Fruit fly (Drosophila melanogaster) whole organism, embryonic: ENCODE results near the gene CG42819.
A peak's percentile ranks its signal among the peaks of the same experiment; 100 is the strongest.

Source experiments
- ATbp ChIP-seq: fragments of 200-800 bp; sonication (Bioruptor generic); optimal IDR thresholded peaks from 2 replicates; lab custom pipeline; 2017; ENCODE audit warnings: missing biosample characterization, mild to moderate bottlenecking, missing genetic modification characterization, missing genetic modification reagents
- CG10366 ChIP-seq: fragments of 200-800 bp; sonication (Bioruptor generic); IDR thresholded peaks from 2 replicates; pipeline ENCODE4 v1.3.6; 2022; ENCODE audit warnings: missing biosample characterization, missing genetic modification characterization
- CG10462 ChIP-seq: fragments of 200-800 bp; sonication (Bioruptor generic); optimal IDR thresholded peaks from 2 replicates; lab custom pipeline; 2016; ENCODE audit warnings: missing biosample characterization, missing genetic modification characterization
- CG10979 ChIP-seq: fragments of 200-800 bp; sonication (Bioruptor generic); optimal IDR thresholded peaks from 2 replicates; lab custom pipeline; 2018; ENCODE audit warnings: missing biosample characterization, mild to moderate bottlenecking, missing genetic modification characterization, moderate library complexity
- CG11398 ChIP-seq: fragments of 200-800 bp; sonication (Bioruptor generic); optimal IDR thresholded peaks from 2 replicates; lab custom pipeline; 2016; ENCODE audit warnings: missing biosample characterization, missing genetic modification characterization
- CG11723 ChIP-seq: fragments of 200-800 bp; sonication (Bioruptor generic); optimal IDR thresholded peaks from 2 replicates; lab custom pipeline; 2017; ENCODE audit warnings: missing biosample characterization, mild to moderate bottlenecking, missing genetic modification characterization
- CG1233 ChIP-seq: fragments of 200-800 bp; sonication (Bioruptor generic); optimal IDR thresholded peaks from 4 replicates; lab custom pipeline; 2018; ENCODE audit warnings: missing biosample characterization, mild to moderate bottlenecking, missing genetic modification characterization
- CG12659 ChIP-seq: fragments of 200-800 bp; sonication (Bioruptor generic); optimal IDR thresholded peaks from 3 replicates; lab custom pipeline; 2017; ENCODE audit warnings: mild to moderate bottlenecking, missing biosample characterization, missing genetic modification reagents, missing genetic modification characterization
- CG12744 ChIP-seq: fragments of 200-800 bp; sonication (Bioruptor generic); optimal IDR thresholded peaks from 2 replicates; lab custom pipeline; 2016; ENCODE audit warnings: missing biosample characterization, missing genetic modification characterization
- CG12769 ChIP-seq: fragments of 200-800 bp; sonication (Bioruptor generic); optimal IDR thresholded peaks from 2 replicates; lab custom pipeline; 2019; ENCODE audit warnings: missing biosample characterization, mild to moderate bottlenecking, missing genetic modification characterization, moderate library complexity
- CG12942 ChIP-seq: fragments of 200-800 bp; sonication (Bioruptor generic); optimal IDR thresholded peaks from 3 replicates; lab custom pipeline; 2016; ENCODE audit warnings: missing biosample characterization, missing genetic modification characterization
- CG13296 ChIP-seq: fragments of 200-800 bp; sonication (Bioruptor generic); optimal IDR thresholded peaks from 3 replicates; lab custom pipeline; 2018; ENCODE audit warnings: missing biosample characterization, mild to moderate bottlenecking, missing genetic modification characterization
- CG15514 ChIP-seq: fragments of 200-800 bp; sonication (Bioruptor generic); optimal IDR thresholded peaks from 3 replicates; lab custom pipeline; 2017; ENCODE audit warnings: missing biosample characterization, missing genetic modification characterization, mild to moderate bottlenecking, moderate library complexity, missing genetic modification reagents
- CG1603 ChIP-seq: fragments of 200-800 bp; sonication (Bioruptor generic); optimal IDR thresholded peaks from 2 replicates; lab custom pipeline; 2019; ENCODE audit warnings: missing biosample characterization, mild to moderate bottlenecking, missing genetic modification characterization, moderate library complexity
- CG16863 ChIP-seq: fragments of 200-800 bp; sonication (Bioruptor generic); optimal IDR thresholded peaks from 3 replicates; lab custom pipeline; 2016; ENCODE audit warnings: missing biosample characterization, missing genetic modification characterization
- CG17328 ChIP-seq: fragments of 200-800 bp; sonication (Bioruptor generic); IDR thresholded peaks from 2 replicates; pipeline ENCODE4 v1.3.6; 2022; ENCODE audit warnings: missing biosample characterization, missing genetic modification characterization
- CG17359 ChIP-seq: fragments of 200-800 bp; sonication (Bioruptor generic); optimal IDR thresholded peaks from 3 replicates; lab custom pipeline; 2018; ENCODE audit warnings: missing biosample characterization, mild to moderate bottlenecking, missing genetic modification characterization, moderate library complexity
- CG18599 ChIP-seq: fragments of 200-800 bp; sonication (Bioruptor generic); optimal IDR thresholded peaks from 3 replicates; lab custom pipeline; 2017; ENCODE audit warnings: missing biosample characterization, missing genetic modification characterization, mild to moderate bottlenecking, moderate library complexity, missing genetic modification reagents
- CG31224 ChIP-seq: fragments of 200-800 bp; sonication (Bioruptor generic); IDR thresholded peaks from 2 replicates; pipeline ENCODE4 v1.3.6; 2022; ENCODE audit warnings: missing biosample characterization, missing genetic modification characterization
- CG31388 ChIP-seq: fragments of 200-800 bp; sonication (Bioruptor generic); optimal IDR thresholded peaks from 2 replicates; lab custom pipeline; 2016; ENCODE audit warnings: missing biosample characterization, missing genetic modification characterization
- CG3407 ChIP-seq: fragments of 200-800 bp; sonication (Bioruptor generic); optimal IDR thresholded peaks from 2 replicates; lab custom pipeline; 2018; ENCODE audit warnings: missing biosample characterization, mild to moderate bottlenecking, missing genetic modification characterization
- CG43689 ChIP-seq: fragments of 200-800 bp; sonication (Bioruptor generic); IDR thresholded peaks from 2 replicates; pipeline ENCODE4 v1.3.6; 2022; ENCODE audit warnings: missing biosample characterization, missing genetic modification characterization
- CG4404 ChIP-seq: fragments of 200-800 bp; sonication (Bioruptor generic); IDR thresholded peaks from 2 replicates; pipeline ENCODE4 v1.3.6; 2022; ENCODE audit warnings: missing biosample characterization, missing genetic modification characterization
- CG4730 ChIP-seq: fragments of 200-800 bp; sonication (Bioruptor generic); IDR thresholded peaks from 2 replicates; pipeline ENCODE4 v1.3.6; 2022; ENCODE audit warnings: missing biosample characterization, missing genetic modification characterization
- CG6689 ChIP-seq: fragments of 200-800 bp; sonication (Bioruptor generic); IDR thresholded peaks from 2 replicates; pipeline ENCODE4 v1.3.6; 2022; ENCODE audit warnings: missing biosample characterization, missing genetic modification characterization
- CG8281 ChIP-seq: fragments of 200-800 bp; sonication (Bioruptor generic); optimal IDR thresholded peaks from 2 replicates; lab custom pipeline; 2018; ENCODE audit warnings: missing biosample characterization, mild to moderate bottlenecking, missing genetic modification characterization, moderate library complexity
- CG9797 ChIP-seq: fragments of 200-800 bp; sonication (Bioruptor generic); optimal IDR thresholded peaks from 3 replicates; lab custom pipeline; 2018; ENCODE audit warnings: missing biosample characterization, mild to moderate bottlenecking, missing genetic modification characterization
- D ChIP-seq, 2 experiments: fragments of 200-800 bp in 1 of 2; fragments of >200 bp in 1 of 2; sonication (Bioruptor generic) in 1 of 2; optimal IDR thresholded peaks; 2 replicates in 1 of 2; 3 replicates in 1 of 2; lab custom pipeline; 2017; ENCODE audit warnings: mild to moderate bottlenecking in 1 of 2, missing biosample characterization in 1 of 2, missing genetic modification characterization in 1 of 2, missing genetic modification reagents in 1 of 2
- Gug ChIP-seq: fragments of 200-800 bp; sonication (Bioruptor generic); IDR thresholded peaks from 4 replicates; pipeline ENCODE4 v1.3.6; 2022; ENCODE audit warnings: missing biosample characterization, missing genetic modification characterization
- Hr3 ChIP-seq: fragments of 200-800 bp; sonication (Bioruptor generic); optimal IDR thresholded peaks from 3 replicates; lab custom pipeline; 2016; ENCODE audit warnings: missing biosample characterization, missing genetic modification characterization
- PHDP ChIP-seq: fragments of 200-800 bp; sonication (Bioruptor generic); optimal IDR thresholded peaks from 3 replicates; lab custom pipeline; 2018; ENCODE audit warnings: missing biosample characterization, mild to moderate bottlenecking, missing genetic modification characterization, moderate library complexity
- Sry-δ ChIP-seq: fragments of 200-800 bp; sonication (Bioruptor generic); optimal IDR thresholded peaks from 2 replicates; lab custom pipeline; 2016; ENCODE audit warnings: missing biosample characterization, missing genetic modification characterization
- Stat92E ChIP-seq, 3 experiments: fragments of >200 bp in 2 of 3; fragments of 200-800 bp in 1 of 3; sonication (Bioruptor generic) in 1 of 3; optimal IDR thresholded peaks; 2 replicates each; lab custom pipeline; 2017 to 2019; ENCODE audit warnings: missing biosample characterization in 3 of 3, missing genetic modification characterization in 3 of 3, mild to moderate bottlenecking in 1 of 3, moderate library complexity in 1 of 3
- al ChIP-seq: fragments of 200-800 bp; sonication (Bioruptor generic); IDR thresholded peaks from 2 replicates; pipeline ENCODE4 v1.3.6; 2022; ENCODE audit warnings: missing biosample characterization, missing genetic modification characterization
- btn ChIP-seq: fragments of 200-800 bp; sonication (Bioruptor generic); optimal IDR thresholded peaks from 2 replicates; lab custom pipeline; 2016; ENCODE audit warnings: missing biosample characterization, missing genetic modification characterization
- cato ChIP-seq: fragments of 200-800 bp; sonication (Bioruptor generic); optimal IDR thresholded peaks from 2 replicates; lab custom pipeline; 2016; ENCODE audit warnings: missing biosample characterization, missing genetic modification characterization, borderline replicate concordance
- dm ChIP-seq: fragments of 200-800 bp; sonication (Bioruptor generic); optimal IDR thresholded peaks from 3 replicates; lab custom pipeline; 2016; ENCODE audit warnings: missing biosample characterization, missing genetic modification characterization
- dmrt99B ChIP-seq: fragments of 200-800 bp; sonication (Bioruptor generic); optimal IDR thresholded peaks from 2 replicates; lab custom pipeline; 2018; ENCODE audit warnings: missing biosample characterization, mild to moderate bottlenecking, missing genetic modification characterization, moderate library complexity
- ems ChIP-seq: fragments of 200-800 bp; sonication (Bioruptor generic); optimal IDR thresholded peaks from 3 replicates; lab custom pipeline; 2016; ENCODE audit warnings: missing biosample characterization, missing genetic modification characterization
- en ChIP-seq: fragments of 200-800 bp; sonication (Bioruptor generic); optimal IDR thresholded peaks from 2 replicates; lab custom pipeline; 2016; ENCODE audit warnings: missing biosample characterization, missing genetic modification characterization
- gsb-n ChIP-seq: fragments of 200-800 bp; sonication (Bioruptor generic); optimal IDR thresholded peaks from 3 replicates; lab custom pipeline; 2018; ENCODE audit warnings: missing biosample characterization, mild to moderate bottlenecking, missing genetic modification characterization
- hb ChIP-seq: fragments of 200-800 bp; sonication (Bioruptor generic); IDR thresholded peaks from 3 replicates; pipeline ENCODE4 v1.3.6; 2022; ENCODE audit warnings: missing biosample characterization, missing genetic modification characterization; ENCODE audit not compliant: partially characterized antibody
- pb ChIP-seq: fragments of 200-800 bp; sonication (Bioruptor generic); optimal IDR thresholded peaks from 3 replicates; lab custom pipeline; 2016; ENCODE audit warnings: missing biosample characterization, missing genetic modification characterization
- sim ChIP-seq: fragments of 200-800 bp; sonication (Bioruptor generic); IDR thresholded peaks from 2 replicates; pipeline ENCODE4 v1.3.6; 2022; ENCODE audit warnings: missing biosample characterization, missing genetic modification characterization
- sna ChIP-seq: fragments of 200-800 bp; sonication (Bioruptor generic); IDR thresholded peaks from 2 replicates; pipeline ENCODE4 v1.3.6; 2022; ENCODE audit warnings: missing biosample characterization, missing genetic modification characterization; ENCODE audit not compliant: partially characterized antibody
- tgo ChIP-seq: fragments of 200-800 bp; sonication (Bioruptor generic); IDR thresholded peaks from 3 replicates; pipeline ENCODE4 v1.3.6; 2022; ENCODE audit warnings: missing biosample characterization, missing genetic modification characterization
- tup ChIP-seq: fragments of 200-800 bp; sonication (Bioruptor generic); optimal IDR thresholded peaks from 2 replicates; lab custom pipeline; 2016; ENCODE audit warnings: missing biosample characterization, mild to moderate bottlenecking, missing genetic modification characterization, moderate library complexity
- wdn ChIP-seq: fragments of 200-800 bp; sonication (Bioruptor generic); IDR thresholded peaks from 2 replicates; pipeline ENCODE4 v1.3.6; 2022; ENCODE audit warnings: missing biosample characterization, missing genetic modification characterization
- wek ChIP-seq: fragments of 200-800 bp; sonication (Bioruptor generic); optimal IDR thresholded peaks from 3 replicates; lab custom pipeline; 2018; ENCODE audit warnings: missing biosample characterization, mild to moderate bottlenecking, missing genetic modification characterization, moderate library complexity

The CG42819 gene

dm6 chr2L:8362273-8362954 is 26.7 kb downstream of the CG42819 start, which contains the start of gene CG7627 (continued):
- TF ChIP-seq tup (GFP tag; lab: Kevin White, UChicago) (peak; percentile 41), dm (GFP tag; lab: Kevin White, UChicago) (peak; percentile 52), Stat92E (GFP tag; optimal IDR thresholded peaks at IDR 0.05; lab: Kevin White, UChicago) (no peak), btn (peak; percentile 19), CG10462 (GFP tag; lab: Kevin White, UChicago) (peak; percentile 45), ATbp (GFP tag; lab: Kevin White, UChicago) (peak; percentile 68), al (GFP tag; lab: Robert Waterston, UW) (peak; percentile 75), D (optimal IDR thresholded peaks at IDR 0.05; lab: Kevin White, UChicago) (no peak), D (GFP tag; optimal IDR thresholded peaks at IDR 0.05; lab: Kevin White, UChicago) (peak; percentile 51), CG8281 (peak; percentile 50), tgo (peak; percentile 74), cato (GFP tag; lab: Kevin White, UChicago) (no peak), CG31224 (GFP tag; lab: Robert Waterston, UW) (peak; percentile 96), CG10979 (tag; lab: Kevin White, UChicago) (peak; percentile 78), sna (GFP tag; lab: Robert Waterston, UW) (no peak), Gug (GFP tag; lab: Robert Waterston, UW) (peak; percentile 86), CG12942 (GFP tag; lab: Kevin White, UChicago) (peak; percentile 37), CG9797 (no peak), en (GFP tag; lab: Kevin White, UChicago) (no peak), CG17328 (GFP tag; lab: Robert Waterston, UW) (peak; percentile 80), CG17359 (tag; lab: Kevin White, UChicago) (peak; percentile 81), PHDP (tag; lab: Kevin White, UChicago) (peak; percentile 68), CG4730 (peak; percentile 67), CG3407 (GFP tag; lab: Kevin White, UChicago) (peak; percentile 28), CG4404 (peak; percentile 78), hb (GFP tag; lab: Robert Waterston, UW) (no peak), sim (GFP tag; lab: Robert Waterston, UW) (peak; percentile 57), wek (peak; percentile 30), CG16863 (GFP tag; lab: Kevin White, UChicago) (peak; percentile 40), CG12744 (peak; percentile 6), Hr3 (GFP tag; lab: Kevin White, UChicago) (peak; percentile 62), CG31388 (no peak), CG13296 (GFP tag; lab: Kevin White, UChicago) (peak; percentile 67), CG1233 (GFP tag; lab: Kevin White, UChicago) (peak; percentile 54), CG15514 (GFP tag; lab: Kevin White, UChicago) (peak; percentile 53), CG10366 (GFP tag; lab: Robert Waterston, UW) (peak; percentile 73), gsb-n (peak; percentile 19), CG43689 (GFP tag; lab: Robert Waterston, UW) (no peak), wdn (GFP tag; lab: Robert Waterston, UW) (peak; percentile 58), ems (GFP tag; lab: Kevin White, UChicago) (peak; percentile 67), CG6689 (GFP tag; lab: Robert Waterston, UW) (peak; percentile 75), Sry-δ (peak; percentile 48), pb (GFP tag; lab: Kevin White, UChicago) (peak; percentile 67), CG12769 (peak; percentile 69), CG12659 (GFP tag; lab: Kevin White, UChicago) (peak; percentile 73), dmrt99B (tag; lab: Kevin White, UChicago) (peak; percentile 83), CG1603 (tag; lab: Kevin White, UChicago) (peak; percentile 80), CG18599 (peak; percentile 94), CG11398 (GFP tag; lab: Kevin White, UChicago) (no peak), CG11723 (GFP tag; lab: Kevin White, UChicago) (peak; percentile 50)
